Worm (Caenorhabditis elegans): Measurements from ENCODE around the gene lgc-48.

ce11 chrV:13360254-13360653 is 20.2 kb downstream of the lgc-48 start, which contains the start of gene F32H5.4:
- no peak for TF ChIP-seq pqm-1 (tag; optimal IDR thresholded peaks at IDR 0.05)
- no peak for TF ChIP-seq zag-1 (tag; optimal IDR thresholded peaks at IDR 0.05)
- no peak for TF ChIP-seq nhr-11 (tag; optimal IDR thresholded peaks at IDR 0.05)
- TF ChIP-seq nhr-28 (tag; optimal IDR thresholded peaks at IDR 0.05) = no peak
- no peak for TF ChIP-seq elt-3 (tag; optimal IDR thresholded peaks at IDR 0.05)
- no peak for TF ChIP-seq eor-1 (tag; optimal IDR thresholded peaks at IDR 0.05)
- TF ChIP-seq ztf-11 (tag; optimal IDR thresholded peaks at IDR 0.05) = no peak

Measured in whole organism, L3 larva.